Fruit fly (Drosophila melanogaster) S2 (cell line): Measurements from ENCODE around the gene PH4alphaMP.

Experiments
- CG8478 ChIP-seq: fragments of >200 bp; optimal IDR thresholded peaks from 2 replicates; lab custom pipeline; 2018
- CTCF ChIP-seq, 2 experiments: fragments of >200 bp; optimal IDR thresholded peaks; 2 replicates each; lab custom pipeline; 2018

dm6 chr3R:30496103-30496858 lies at the start of gene PH4alphaMP:
- TF ChIP-seq CG8478 (no peak), CTCF (optimal IDR thresholded peaks at IDR 0.05; lab: Kevin White, UChicago) (no peak)
